Worm (Caenorhabditis elegans) whole organism, L2 larva: ENCODE results near the gene fbxb-91.

Experiments used
- C34F6.9 ChIP-seq: fragments of 150-350 bp; optimal IDR thresholded peaks from 2 replicates; lab custom pipeline; 2014; ENCODE audit warnings: missing biosample characterization, missing genetic modification characterization
- F13H6.1 ChIP-seq: sonication (generic microtip); optimal IDR thresholded peaks from 2 replicates; lab custom pipeline; 2016; ENCODE audit warnings: missing genetic modification characterization, missing compliant biosample characterization
- R02D3.7 ChIP-seq: fragments of 150-350 bp; optimal IDR thresholded peaks from 2 replicates; lab custom pipeline; 2014; ENCODE audit warnings: missing biosample characterization, missing genetic modification characterization
- ZK546.5 ChIP-seq: sonication (generic microtip); optimal IDR thresholded peaks from 2 replicates; lab custom pipeline; 2017; ENCODE audit warnings: missing biosample characterization, missing genetic modification characterization
- alr-1 ChIP-seq: fragments of 150-350 bp; optimal IDR thresholded peaks from 2 replicates; lab custom pipeline; 2014; ENCODE audit warnings: missing biosample characterization, missing genetic modification characterization
- ama-1 ChIP-seq: fragments of 150-350 bp; optimal IDR thresholded peaks from 2 replicates; lab custom pipeline; 2018; ENCODE audit warnings: inconsistent platforms
- crh-2 ChIP-seq: sonication (generic microtip); optimal IDR thresholded peaks from 2 replicates; lab custom pipeline; 2017; ENCODE audit warnings: missing biosample characterization, missing genetic modification characterization
- dmd-4 ChIP-seq: sonication (generic microtip); optimal IDR thresholded peaks from 2 replicates; lab custom pipeline; 2017; ENCODE audit warnings: missing biosample characterization, missing genetic modification characterization
- egl-27 ChIP-seq: sonication (generic microtip); optimal IDR thresholded peaks from 3 replicates; lab custom pipeline; 2017; ENCODE audit warnings: missing biosample characterization, missing genetic modification reagents, missing genetic modification characterization
- elt-1 ChIP-seq: fragments of 150-350 bp; optimal IDR thresholded peaks from 2 replicates; lab custom pipeline; 2014; ENCODE audit warnings: missing biosample characterization, missing genetic modification characterization
- elt-3 ChIP-seq: sonication (generic microtip); optimal IDR thresholded peaks from 2 replicates; lab custom pipeline; 2017; ENCODE audit warnings: missing biosample characterization, missing genetic modification characterization
- fos-1 ChIP-seq: fragments of 150-350 bp; optimal IDR thresholded peaks from 2 replicates; lab custom pipeline; 2014; ENCODE audit warnings: missing biosample characterization, missing genetic modification characterization
- gmeb-1 ChIP-seq: fragments of 150-350 bp; optimal IDR thresholded peaks from 2 replicates; lab custom pipeline; 2014; ENCODE audit warnings: missing biosample characterization, missing genetic modification characterization
- lin-11 ChIP-seq: fragments of 150-350 bp; sonication (generic microtip); optimal IDR thresholded peaks from 2 replicates; lab custom pipeline; 2014; ENCODE audit warnings: missing biosample characterization, missing genetic modification characterization, inconsistent platforms, mixed read lengths
- lin-13 ChIP-seq: fragments of 150-350 bp; optimal IDR thresholded peaks from 2 replicates; lab custom pipeline; 2014; ENCODE audit warnings: missing biosample characterization, missing genetic modification reagents, missing genetic modification characterization
- lin-39 ChIP-seq: fragments of 150-350 bp; optimal IDR thresholded peaks from 2 replicates; lab custom pipeline; 2014; ENCODE audit warnings: missing biosample characterization, missing genetic modification reagents, missing genetic modification characterization
- lsy-2 ChIP-seq, 2 experiments: fragments of 150-350 bp in 1 of 2; sonication (generic microtip) in 1 of 2; optimal IDR thresholded peaks; 2 replicates each; lab custom pipeline; 2014 to 2017; ENCODE audit warnings: missing biosample characterization in 2 of 2, missing genetic modification characterization in 2 of 2
- mdl-1 ChIP-seq, 2 experiments: fragments of 150-350 bp in 1 of 2; sonication (generic microtip) in 1 of 2; optimal IDR thresholded peaks; 2 replicates each; lab custom pipeline; 2017; ENCODE audit warnings: missing biosample characterization in 2 of 2, missing genetic modification characterization in 2 of 2
- nhr-11 ChIP-seq: fragments of 150-350 bp; optimal IDR thresholded peaks from 2 replicates; lab custom pipeline; 2014; ENCODE audit warnings: missing biosample characterization, missing genetic modification characterization
- nhr-12 ChIP-seq: fragments of 150-350 bp; optimal IDR thresholded peaks from 2 replicates; lab custom pipeline; 2014; ENCODE audit warnings: missing biosample characterization, missing genetic modification characterization
- nhr-21 ChIP-seq: fragments of 150-350 bp; optimal IDR thresholded peaks from 2 replicates; lab custom pipeline; 2014; ENCODE audit warnings: missing biosample characterization, missing genetic modification characterization
- nhr-23 ChIP-seq: fragments of 150-350 bp; optimal IDR thresholded peaks from 2 replicates; lab custom pipeline; 2014; ENCODE audit warnings: missing biosample characterization, missing genetic modification reagents, missing genetic modification characterization
- nhr-237 ChIP-seq: fragments of 150-350 bp; optimal IDR thresholded peaks from 2 replicates; lab custom pipeline; 2014; ENCODE audit warnings: missing biosample characterization, missing genetic modification characterization
- nhr-6 ChIP-seq: fragments of 150-350 bp; optimal IDR thresholded peaks from 2 replicates; lab custom pipeline; 2014; ENCODE audit warnings: missing biosample characterization, missing genetic modification characterization
- nhr-77 ChIP-seq: fragments of 150-350 bp; optimal IDR thresholded peaks from 2 replicates; lab custom pipeline; 2014; ENCODE audit warnings: missing biosample characterization, missing genetic modification characterization
- peb-1 ChIP-seq: fragments of 150-350 bp; optimal IDR thresholded peaks from 2 replicates; lab custom pipeline; 2014; ENCODE audit warnings: missing biosample characterization, missing genetic modification characterization
- sem-4 ChIP-seq: fragments of 150-350 bp; optimal IDR thresholded peaks from 2 replicates; lab custom pipeline; 2014; ENCODE audit warnings: missing biosample characterization, missing genetic modification reagents, missing genetic modification characterization
- skn-1 ChIP-seq: sonication (generic microtip); optimal IDR thresholded peaks from 2 replicates; lab custom pipeline; 2017; ENCODE audit warnings: missing biosample characterization, missing genetic modification characterization
- sma-9 ChIP-seq, 2 experiments: fragments of 150-350 bp in 1 of 2; sonication (generic microtip) in 1 of 2; optimal IDR thresholded peaks; 2 replicates each; lab custom pipeline; 2014 to 2016; ENCODE audit warnings: missing genetic modification characterization in 2 of 2, mild to moderate bottlenecking in 1 of 2, missing biosample characterization in 1 of 2, missing compliant biosample characterization in 1 of 2, missing genetic modification reagents in 1 of 2, moderate library complexity in 1 of 2
- snpc-4 ChIP-seq: fragments of 150-350 bp; optimal IDR thresholded peaks from 2 replicates; lab custom pipeline; 2014; ENCODE audit warnings: missing biosample characterization, missing genetic modification characterization
- unc-39 ChIP-seq: fragments of 150-350 bp; optimal IDR thresholded peaks from 2 replicates; lab custom pipeline; 2014; ENCODE audit warnings: missing biosample characterization, missing genetic modification characterization
- unc-55 ChIP-seq: fragments of 150-350 bp; sonication (generic microtip); optimal IDR thresholded peaks from 3 replicates; lab custom pipeline; 2014; ENCODE audit warnings: missing biosample characterization, missing genetic modification reagents, missing genetic modification characterization
- zag-1 ChIP-seq: fragments of 150-350 bp; optimal IDR thresholded peaks from 2 replicates; lab custom pipeline; 2014; ENCODE audit warnings: missing biosample characterization, missing genetic modification characterization
- ztf-1 ChIP-seq: fragments of 200-800 bp; sonication (Bioruptor generic); conservative IDR thresholded peaks from 2 replicates; pipeline ENCODE4 v1.3.6; 2022; ENCODE audit warnings: missing genetic modification characterization, missing compliant biosample characterization
- ztf-11 ChIP-seq: sonication (generic microtip); optimal IDR thresholded peaks from 2 replicates; lab custom pipeline; 2017; ENCODE audit warnings: missing biosample characterization, missing genetic modification characterization
- ztf-4 ChIP-seq: fragments of 150-350 bp; optimal IDR thresholded peaks from 2 replicates; lab custom pipeline; 2014; ENCODE audit warnings: missing biosample characterization, missing genetic modification characterization

The fbxb-91 gene

ce11 chrII:3752184-3752583 is 1.6 kb upstream of the fbxb-91 start, which contains the start of gene sdz-11:
Gene sdz-11 (minus strand): TSS chrII:3752284.
- TF ChIP-seq fos-1 (tag; lab: Kevin White, UChicago), result no peak
- TF ChIP-seq nhr-77 (tag; lab: Kevin White, UChicago), result no peak
- TF ChIP-seq nhr-23 (tag; lab: Kevin White, UChicago), result no peak
- TF ChIP-seq unc-39 (tag; lab: Kevin White, UChicago), result no peak
- no peak for TF ChIP-seq mdl-1 (tag; optimal IDR thresholded peaks at IDR 0.05; lab: Kevin White, UChicago)
- TF ChIP-seq lin-11 (tag; lab: Kevin White, UChicago), result no peak
- TF ChIP-seq ztf-4 (tag; lab: Kevin White, UChicago), result no peak
- no peak for TF ChIP-seq ztf-11
- TF ChIP-seq zag-1, result no peak
- no peak for TF ChIP-seq nhr-6 (tag; lab: Kevin White, UChicago)
- no peak for TF ChIP-seq lsy-2 (tag; optimal IDR thresholded peaks at IDR 0.05; lab: Kevin White, UChicago)

ce11 chrII:3748719-3749118 is 1.9 kb downstream of the fbxb-91 start, which contains the start of gene fbxb-90:
Gene fbxb-90 (minus strand): TSS chrII:3748819.
- no peak for TF ChIP-seq alr-1 (tag; lab: Kevin White, UChicago)
- TF ChIP-seq nhr-21 (tag; lab: Kevin White, UChicago), result no peak
- no peak for TF ChIP-seq snpc-4 (tag; lab: Kevin White, UChicago)
- TF ChIP-seq crh-2 (tag; lab: Kevin White, UChicago), result no peak
- no peak for TF ChIP-seq F13H6.1 (tag; lab: Kevin White, UChicago)
- no peak for TF ChIP-seq nhr-23 (tag; lab: Kevin White, UChicago)
- no peak for TF ChIP-seq zag-1
- no peak for TF ChIP-seq skn-1 (tag; lab: Kevin White, UChicago)

ce11 chrII:3747405-3747804 is 3.2 kb downstream of the fbxb-91 start, which contains the start of gene fbxb-92:
Gene fbxb-92 (minus strand): TSS chrII:3747505.
- TF ChIP-seq gmeb-1 (tag; lab: Kevin White, UChicago), result no peak

ce11 chrII:3743684-3744200 is 6.8 kb downstream of the fbxb-91 start, which contains the start of gene nta-1:
Gene nta-1 (minus strand): TSS chrII:3743814.
- TF ChIP-seq sma-9 (GFP tag; optimal IDR thresholded peaks at IDR 0.05; lab: Kevin White, UChicago) (peak; percentile 62), sma-9 (tag; optimal IDR thresholded peaks at IDR 0.05; lab: Kevin White, UChicago) (no peak), fos-1 (tag; lab: Kevin White, UChicago) (no peak), dmd-4 (tag; lab: Kevin White, UChicago) (no peak)

ce11 chrII:3741584-3741983 is 9.0 kb downstream of the fbxb-91 start, which contains the start of gene F12E12.1:
Gene F12E12.1 (plus strand): TSS chrII:3741884.
- TF ChIP-seq peb-1 (tag; lab: Kevin White, UChicago) (no peak), sma-9 (GFP tag; optimal IDR thresholded peaks at IDR 0.05; lab: Kevin White, UChicago) (no peak), sma-9 (tag; optimal IDR thresholded peaks at IDR 0.05; lab: Kevin White, UChicago) (no peak), ztf-4 (tag; lab: Kevin White, UChicago) (no peak)

- no peak for TF ChIP-seq C34F6.9 (tag; lab: Kevin White, UChicago)
- TF ChIP-seq ama-1 (lab: Kevin White, UChicago), result no peak
- TF ChIP-seq nhr-12 (tag; lab: Kevin White, UChicago), result no peak
- no peak for TF ChIP-seq sem-4 (tag; lab: Kevin White, UChicago)
- no peak for TF ChIP-seq dmd-4 (tag; lab: Kevin White, UChicago)
- no peak for TF ChIP-seq alr-1 (tag; lab: Kevin White, UChicago)
- TF ChIP-seq nhr-23 (tag; lab: Kevin White, UChicago), result no peak
- no peak for TF ChIP-seq elt-1
- no peak for TF ChIP-seq nhr-6 (tag; lab: Kevin White, UChicago)
- no peak for TF ChIP-seq nhr-237 (tag; lab: Kevin White, UChicago)
Observed at ce11 chrII:3739647-3740046, 10.9 kb downstream of the fbxb-91 start, which contains the start of gene F12E12.2. Gene F12E12.2 (plus strand): TSS chrII:3739947.

- no peak for TF ChIP-seq R02D3.7 (tag; lab: Kevin White, UChicago)
- TF ChIP-seq ZK546.5, result no peak
- no peak for TF ChIP-seq zag-1
- TF ChIP-seq elt-3, result no peak
- TF ChIP-seq skn-1 (tag; lab: Kevin White, UChicago), result no peak
- TF ChIP-seq unc-55 (GFP tag; lab: Kevin White, UChicago), result no peak
- no peak for TF ChIP-seq nhr-11
- TF ChIP-seq ztf-1, result no peak
- no peak for TF ChIP-seq lsy-2 (tag; optimal IDR thresholded peaks at IDR 0.05; lab: Kevin White, UChicago)
- TF ChIP-seq fos-1 (tag; lab: Kevin White, UChicago), result no peak
- no peak for TF ChIP-seq lin-13 (GFP tag; lab: Kevin White, UChicago)
- TF ChIP-seq snpc-4 (tag; lab: Kevin White, UChicago), result no peak
- TF ChIP-seq gmeb-1 (tag; lab: Kevin White, UChicago), result no peak
- TF ChIP-seq C34F6.9 (tag; lab: Kevin White, UChicago), result no peak
- no peak for TF ChIP-seq egl-27
- TF ChIP-seq lin-39 (tag; lab: Kevin White, UChicago), result no peak
Observed at ce11 chrII:3736893-3737375, 13.7 kb downstream of the fbxb-91 start, which contains the start of gene F12E12.6. Gene F12E12.6 (minus strand): TSS chrII:3736943.
